Worm (Caenorhabditis elegans): ENCODE results near the gene col-87.
A peak's percentile ranks its signal among the peaks of the same experiment; 100 is the strongest.

col-87 gene

ce11 chrII:14042836-14043604 is 51.5 kb downstream of the col-87 start (continued):
- TF ChIP-seq ctbp-1 (GFP tag; IDR thresholded peaks at IDR 0.05) (no peak), jun-1 (tag; optimal IDR thresholded peaks at IDR 0.05) (no peak), duxl-1 (tag; optimal IDR thresholded peaks at IDR 0.05; ENCODE audit: poor library complexity) (no peak), hlh-30 (tag; optimal IDR thresholded peaks at IDR 0.05; ENCODE audit: insufficient read depth) (peak; percentile 59), ceh-44 (GFP tag; IDR thresholded peaks at IDR 0.05) (no peak), mdt-29 (GFP tag; IDR thresholded peaks at IDR 0.05) (no peak), lir-3 (tag; optimal IDR thresholded peaks at IDR 0.05) (no peak), egl-43 (GFP tag; IDR thresholded peaks at IDR 0.05) (no peak), nhr-237 (tag; optimal IDR thresholded peaks at IDR 0.05) (no peak), dve-1 (tag; optimal IDR thresholded peaks at IDR 0.05; ENCODE audit: insufficient read depth) (peak; percentile 86), egl-27 (tag; optimal IDR thresholded peaks at IDR 0.05) (no peak), madf-9 (GFP tag; conservative IDR thresholded peaks at IDR 0.05) (no peak), F44E2.7 (GFP tag; IDR thresholded peaks at IDR 0.05) (no peak), gei-8 (GFP tag; optimal IDR thresholded peaks at IDR 0.05) (no peak), mxl-2 (GFP tag; conservative IDR thresholded peaks at IDR 0.05) (peak; percentile 54; the same call in 1 of the 2 replicates), tra-1 (GFP tag; IDR thresholded peaks at IDR 0.05) (no peak), F37D6.2 (tag; optimal IDR thresholded peaks at IDR 0.05) (no peak), T26A8.4 (GFP tag; IDR thresholded peaks at IDR 0.05) (no peak), cey-2 (tag; optimal IDR thresholded peaks at IDR 0.05; ENCODE audit: borderline replicate concordance, insufficient read depth) (no peak), mes-2 (tag; optimal IDR thresholded peaks at IDR 0.05; ENCODE audit: poor library complexity, severe bottlenecking) (peak; percentile 34), snpc-4 (tag; optimal IDR thresholded peaks at IDR 0.05) (no peak), dmd-8 (GFP tag; IDR thresholded peaks at IDR 0.05) (no peak), nhr-11 (tag; optimal IDR thresholded peaks at IDR 0.05) (no peak), mdl-1 (tag; optimal IDR thresholded peaks at IDR 0.05) (no peak)

DNA sequence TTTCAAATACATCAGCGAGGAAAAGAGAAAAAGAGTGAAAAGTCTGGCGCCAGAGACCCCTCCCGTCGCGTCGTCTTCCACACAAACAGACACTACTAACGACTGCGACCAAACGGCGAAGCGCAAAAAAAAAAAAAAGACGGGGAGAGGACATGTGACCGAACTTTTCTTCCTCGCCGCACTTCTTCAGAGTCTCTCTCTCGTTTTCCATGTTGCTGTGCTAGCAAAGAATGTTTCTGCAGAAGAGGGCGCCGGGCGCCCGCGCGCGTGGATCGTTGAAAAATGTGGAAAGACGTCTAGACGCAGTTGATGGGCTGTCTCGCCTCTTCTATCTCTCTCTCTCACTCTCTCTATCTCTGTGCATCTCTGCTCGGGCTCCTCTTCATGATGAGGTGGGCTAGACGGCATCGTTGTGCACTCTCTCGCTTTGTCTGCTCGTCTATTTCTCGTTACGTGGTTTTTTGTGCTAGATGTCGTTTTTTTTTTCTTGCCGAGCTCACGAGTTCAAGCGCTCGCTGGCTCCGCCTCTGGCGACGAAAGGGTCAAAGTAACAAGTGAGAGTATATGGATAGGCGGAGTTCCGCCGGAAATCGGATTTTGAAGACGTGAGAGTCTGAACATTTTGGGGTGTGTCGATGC is 54.2 kb downstream of the col-87 start:
- TF ChIP-seq dmd-8 (GFP tag; IDR thresholded peaks at IDR 0.05) = peak; percentile 66; the same call in 1 of the 2 replicates
- peak; percentile 8 for TF ChIP-seq F10B5.3 (tag; optimal IDR thresholded peaks at IDR 0.05)
- no peak for TF ChIP-seq skn-1 (tag; optimal IDR thresholded peaks at IDR 0.05)
- TF ChIP-seq Y48G9A.11 (GFP tag; IDR thresholded peaks at IDR 0.05) = no peak
- TF ChIP-seq daf-8 (GFP tag; IDR thresholded peaks at IDR 0.05) = 0 out of 2 replicates have a peak, but pooled peaks have one; percentile 40
- peak; percentile 64 for TF ChIP-seq lir-3 (tag; optimal IDR thresholded peaks at IDR 0.05)
- TF ChIP-seq zfp-3 (GFP tag; conservative IDR thresholded peaks at IDR 0.05) = no peak
- TF ChIP-seq mep-1 (tag; optimal IDR thresholded peaks at IDR 0.05) = peak; percentile 96
- peak; percentile 65; the same call in 1 of the 2 replicates for TF ChIP-seq daf-19 (GFP tag; conservative IDR thresholded peaks at IDR 0.05)
- TF ChIP-seq nhr-10 (tag; optimal IDR thresholded peaks at IDR 0.05) = peak; percentile 69
- no peak for TF ChIP-seq unc-130 (GFP tag; optimal IDR thresholded peaks at IDR 0.05)
- no peak for TF ChIP-seq daf-12 (tag; optimal IDR thresholded peaks at IDR 0.05)
- TF ChIP-seq ama-1 (optimal IDR thresholded peaks at IDR 0.05) = peak; percentile 21
- peak; percentile 46 for TF ChIP-seq egl-27 (tag; optimal IDR thresholded peaks at IDR 0.05)
- TF ChIP-seq jun-1 (tag; optimal IDR thresholded peaks at IDR 0.05) = peak; percentile 83
- TF ChIP-seq D1046.2 (GFP tag; IDR thresholded peaks at IDR 0.05) = peak; percentile 24; the same call in 1 of the 2 replicates
- peak; percentile 95 for TF ChIP-seq rbr-2 (tag; optimal IDR thresholded peaks at IDR 0.05)
- TF ChIP-seq Y75B8A.6 (GFP tag; IDR thresholded peaks at IDR 0.05) = 0 out of 2 replicates have a peak, but pooled peaks have one; percentile 32
- no peak for TF ChIP-seq Y5F2A.4 (GFP tag; optimal IDR thresholded peaks at IDR 0.05)
- peak; percentile 5; the same call in 1 of the 2 replicates for TF ChIP-seq madf-9 (GFP tag; conservative IDR thresholded peaks at IDR 0.05)
- TF ChIP-seq nhr-25 (tag; optimal IDR thresholded peaks at IDR 0.05; ENCODE audit: borderline replicate concordance, insufficient read depth) = peak; percentile 72
- peak; percentile 96 for TF ChIP-seq ctbp-1 (GFP tag; IDR thresholded peaks at IDR 0.05)
- TF ChIP-seq mxl-3 (GFP tag; optimal IDR thresholded peaks at IDR 0.05) = peak; percentile 94
- peak; percentile 95 for TF ChIP-seq nhr-48 (tag; optimal IDR thresholded peaks at IDR 0.05)
- TF ChIP-seq pqm-1 (tag; optimal IDR thresholded peaks at IDR 0.05) = peak; percentile 41
- no peak for TF ChIP-seq snpc-1.2 (GFP tag; IDR thresholded peaks at IDR 0.05)
- no peak for TF ChIP-seq F44E2.7 (GFP tag; IDR thresholded peaks at IDR 0.05)
- peak; percentile 79 to 96 for TF ChIP-seq hif-1 (tag; optimal IDR thresholded peaks at IDR 0.05)
- TF ChIP-seq nhr-237 (tag; optimal IDR thresholded peaks at IDR 0.05) = no peak
- peak; percentile 99 for TF ChIP-seq nhr-77 (tag; optimal IDR thresholded peaks at IDR 0.05)

Measured in whole organism, L4 larva.